Worm (Caenorhabditis elegans): ENCODE data around the gene folt-1.

DNA sequence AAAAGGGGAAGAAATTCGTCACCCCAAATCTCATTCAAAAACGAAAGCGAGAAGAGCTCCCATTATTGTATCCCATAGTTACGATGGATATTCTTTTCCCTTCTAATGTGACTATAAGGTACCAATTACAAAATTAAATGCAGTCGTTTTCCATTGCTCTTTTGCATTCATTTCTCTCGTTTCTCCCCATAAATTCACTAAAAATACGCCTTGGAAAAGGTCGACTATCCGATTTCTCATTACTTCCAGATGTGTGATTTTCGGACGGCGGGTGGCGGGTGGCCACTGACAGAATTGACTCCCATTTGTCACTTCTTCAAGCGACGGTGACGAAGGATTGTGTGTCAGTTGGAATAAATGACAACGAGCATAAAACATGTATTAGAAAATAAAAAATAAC is 7.8 kb upstream of the folt-1 start:
- TF ChIP-seq pha-4 (tag; optimal IDR thresholded peaks at IDR 0.05), result no peak
- no peak for TF ChIP-seq nhr-28 (tag; optimal IDR thresholded peaks at IDR 0.05)
- no peak for TF ChIP-seq unc-62 (GFP tag; optimal IDR thresholded peaks at IDR 0.05)
- TF ChIP-seq lin-13 (tag; optimal IDR thresholded peaks at IDR 0.05), result no peak
- no peak for TF ChIP-seq nhr-237 (tag; optimal IDR thresholded peaks at IDR 0.05)
- no peak for TF ChIP-seq lin-32 (GFP tag; optimal IDR thresholded peaks at IDR 0.05)
- TF ChIP-seq nhr-76 (tag; optimal IDR thresholded peaks at IDR 0.05), result no peak
- no peak for TF ChIP-seq snpc-4 (tag; optimal IDR thresholded peaks at IDR 0.05)
- TF ChIP-seq zip-8 (tag; optimal IDR thresholded peaks at IDR 0.05), result no peak
- no peak for TF ChIP-seq elt-3 (tag; optimal IDR thresholded peaks at IDR 0.05)
- no peak for TF ChIP-seq nhr-12 (tag; optimal IDR thresholded peaks at IDR 0.05)
- no peak for TF ChIP-seq ceh-83 (GFP tag; optimal IDR thresholded peaks at IDR 0.05)
- no peak for TF ChIP-seq lsy-2 (tag; optimal IDR thresholded peaks at IDR 0.05)
- TF ChIP-seq cnd-1 (tag; optimal IDR thresholded peaks at IDR 0.05), result no peak

Measured in whole organism, mixed stage, embryonic.